Worm (Caenorhabditis elegans) whole organism, mixed stage, embryonic: ENCODE measurements around the gene B0280.7.
"Not testable (repeated sequence)": the region's sequence is repeated elsewhere in the genome, so short reads cannot be mapped to it uniquely, and the experiment has no call there.

ENCODE experiments used
- M03D4.4 ChIP-seq: sonication (generic microtip); optimal IDR thresholded peaks from 2 replicates; lab custom pipeline; 2017; ENCODE audit warnings: mild to moderate bottlenecking, missing genetic modification characterization, missing compliant biosample characterization
- bed-3 ChIP-seq: fragments of 200-800 bp; sonication (Bioruptor generic); optimal IDR thresholded peaks from 3 replicates; lab custom pipeline; 2018; ENCODE audit warnings: mild to moderate bottlenecking, missing genetic modification characterization, moderate library complexity, missing compliant biosample characterization
- ceh-39 ChIP-seq: fragments of 150-350 bp; optimal IDR thresholded peaks from 2 replicates; lab custom pipeline; 2014; ENCODE audit warnings: missing biosample characterization, missing genetic modification characterization
- ceh-43 ChIP-seq: fragments of 200-800 bp; sonication (Bioruptor generic); optimal IDR thresholded peaks from 2 replicates; lab custom pipeline; 2018; ENCODE audit warnings: mild to moderate bottlenecking, missing genetic modification characterization, moderate library complexity, missing compliant biosample characterization
- ceh-83 ChIP-seq: fragments of 200-800 bp; sonication (Bioruptor generic); optimal IDR thresholded peaks from 2 replicates; lab custom pipeline; 2018; ENCODE audit warnings: mild to moderate bottlenecking, missing genetic modification characterization, missing compliant biosample characterization
- ces-1 ChIP-seq: fragments of 150-350 bp; optimal IDR thresholded peaks from 2 replicates; lab custom pipeline; 2014; ENCODE audit warnings: missing biosample characterization, missing genetic modification reagents, missing genetic modification characterization
- cnd-1 ChIP-seq: fragments of 200-800 bp; sonication (Bioruptor generic); optimal IDR thresholded peaks from 2 replicates; lab custom pipeline; 2018; ENCODE audit warnings: mild to moderate bottlenecking, missing genetic modification characterization, missing compliant biosample characterization
- drap-1 ChIP-seq: fragments of 200-800 bp; sonication (Bioruptor generic); optimal IDR thresholded peaks from 3 replicates; lab custom pipeline; 2018; ENCODE audit warnings: mild to moderate bottlenecking, missing genetic modification characterization, missing compliant biosample characterization
- elt-1 ChIP-seq: sonication (generic microtip); optimal IDR thresholded peaks from 2 replicates; lab custom pipeline; 2017; ENCODE audit warnings: missing genetic modification characterization, mild to moderate bottlenecking, missing compliant biosample characterization, antibody characterized with exemption, moderate library complexity, borderline replicate concordance; ENCODE audit not compliant: insufficient read depth
- elt-3 ChIP-seq: fragments of 150-350 bp; optimal IDR thresholded peaks from 2 replicates; lab custom pipeline; 2014; ENCODE audit warnings: missing biosample characterization, missing genetic modification characterization
- flh-1 ChIP-seq: fragments of 200-800 bp; sonication (Bioruptor generic); optimal IDR thresholded peaks from 2 replicates; lab custom pipeline; 2018; ENCODE audit warnings: mild to moderate bottlenecking, missing genetic modification characterization, moderate library complexity, missing compliant biosample characterization
- ham-2 ChIP-seq: fragments of 200-800 bp; sonication (Bioruptor generic); optimal IDR thresholded peaks from 2 replicates; lab custom pipeline; 2018; ENCODE audit warnings: mild to moderate bottlenecking, missing genetic modification characterization, missing compliant biosample characterization
- hlh-1 ChIP-seq: fragments of 150-350 bp; optimal IDR thresholded peaks from 2 replicates; lab custom pipeline; 2014; ENCODE audit warnings: missing biosample characterization, missing genetic modification reagents, missing genetic modification characterization
- lin-13 ChIP-seq: fragments of 150-350 bp; optimal IDR thresholded peaks from 2 replicates; lab custom pipeline; 2014; ENCODE audit warnings: missing biosample characterization, missing genetic modification characterization
- lin-32 ChIP-seq: fragments of 200-800 bp; sonication (Bioruptor generic); optimal IDR thresholded peaks from 2 replicates; lab custom pipeline; 2018; ENCODE audit warnings: mild to moderate bottlenecking, missing genetic modification characterization, missing compliant biosample characterization
- lsy-2 ChIP-seq: fragments of 150-350 bp; optimal IDR thresholded peaks from 2 replicates; lab custom pipeline; 2014; ENCODE audit warnings: missing biosample characterization, missing genetic modification characterization
- mab-5 ChIP-seq: fragments of 150-350 bp; optimal IDR thresholded peaks from 2 replicates; lab custom pipeline; 2014; ENCODE audit warnings: missing biosample characterization, missing genetic modification characterization
- mep-1 ChIP-seq: fragments of 150-350 bp; optimal IDR thresholded peaks from 2 replicates; lab custom pipeline; 2017; ENCODE audit warnings: missing biosample characterization, missing genetic modification reagents, missing genetic modification characterization, inconsistent platforms
- nhr-2 ChIP-seq: fragments of 150-350 bp; optimal IDR thresholded peaks from 2 replicates; lab custom pipeline; 2014; ENCODE audit warnings: missing biosample characterization, missing genetic modification characterization
- nhr-237 ChIP-seq: fragments of 150-350 bp; optimal IDR thresholded peaks from 2 replicates; lab custom pipeline; 2014; ENCODE audit warnings: missing biosample characterization, missing genetic modification characterization
- nhr-28 ChIP-seq: fragments of 150-350 bp; optimal IDR thresholded peaks from 2 replicates; lab custom pipeline; 2014; ENCODE audit warnings: missing biosample characterization, missing genetic modification characterization
- nhr-76 ChIP-seq: sonication (generic microtip); optimal IDR thresholded peaks from 2 replicates; lab custom pipeline; 2017; ENCODE audit warnings: missing biosample characterization, missing genetic modification characterization
- sem-2 ChIP-seq: fragments of 200-800 bp; sonication (Bioruptor generic); optimal IDR thresholded peaks from 2 replicates; lab custom pipeline; 2018; ENCODE audit warnings: mild to moderate bottlenecking, missing genetic modification characterization, missing compliant biosample characterization
- sptf-1 ChIP-seq: sonication (generic microtip); optimal IDR thresholded peaks from 2 replicates; lab custom pipeline; 2017; ENCODE audit warnings: mild to moderate bottlenecking, missing genetic modification characterization, moderate library complexity, missing compliant biosample characterization
- unc-120 ChIP-seq: sonication (generic microtip); optimal IDR thresholded peaks from 2 replicates; lab custom pipeline; 2017; ENCODE audit warnings: missing genetic modification characterization, missing compliant biosample characterization; ENCODE audit not compliant: poor library complexity, severe bottlenecking
- unc-39 ChIP-seq: fragments of 150-350 bp; optimal IDR thresholded peaks from 2 replicates; lab custom pipeline; 2014; ENCODE audit warnings: missing biosample characterization, missing genetic modification characterization
- unc-62 ChIP-seq: fragments of 150-350 bp; optimal IDR thresholded peaks from 2 replicates; lab custom pipeline; 2014; ENCODE audit warnings: missing biosample characterization, missing genetic modification reagents, missing genetic modification characterization
- ztf-11 ChIP-seq: fragments of 150-350 bp; optimal IDR thresholded peaks from 2 replicates; lab custom pipeline; 2014; ENCODE audit warnings: missing biosample characterization, missing genetic modification characterization

B0280.7 gene

DNA sequence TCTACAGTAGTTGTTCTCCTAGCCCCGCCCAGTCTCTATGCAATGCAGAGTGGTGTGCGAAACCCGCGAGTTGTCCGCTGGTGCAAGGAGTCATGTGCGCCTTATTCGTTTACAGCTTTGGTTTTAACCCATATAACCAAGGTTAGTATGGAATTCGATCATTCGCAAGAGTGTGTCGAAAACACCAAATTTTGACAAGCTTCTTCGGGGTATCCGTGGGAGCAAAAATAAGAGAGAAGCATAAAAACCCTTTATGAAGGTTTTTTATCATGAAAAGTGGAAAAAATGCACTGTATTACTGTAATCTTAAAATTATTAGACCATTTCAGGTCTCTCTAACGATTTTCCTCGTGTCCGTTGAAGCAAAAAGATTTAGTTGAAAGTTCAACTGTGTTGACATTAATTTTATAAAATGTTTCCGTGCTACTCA, 30.5 kb upstream of the B0280.7 start:
- no peak for TF ChIP-seq bed-3 (GFP tag; lab: Kevin White, UChicago)
- peak; percentile 5 for TF ChIP-seq ces-1 (GFP tag; lab: Kevin White, UChicago)
- TF ChIP-seq, all 35 proteins: peak for 1

DNA sequence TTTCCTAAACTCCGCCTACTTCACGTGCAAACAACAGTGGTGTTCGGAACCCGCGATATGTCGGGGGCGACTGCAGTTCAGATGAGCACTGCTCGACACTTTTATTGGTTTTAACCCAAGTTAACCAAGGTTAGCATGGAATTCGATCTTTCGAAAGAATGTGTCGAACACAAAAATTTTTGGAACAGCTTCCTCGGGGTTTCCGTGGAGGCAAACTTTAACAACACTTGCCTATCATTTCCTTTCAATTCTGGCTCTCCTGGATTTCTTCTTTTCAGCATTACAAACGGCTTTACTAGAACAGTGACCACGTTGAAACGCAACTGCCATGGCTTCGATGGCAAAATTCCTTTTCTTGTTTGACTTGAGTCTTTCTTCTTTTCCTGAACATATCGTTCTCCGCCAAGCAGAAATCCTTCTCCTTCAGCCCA, 29.6 kb upstream of the B0280.7 start:
- TF ChIP-seq nhr-237 (tag; lab: Kevin White, UChicago): no peak
- TF ChIP-seq ztf-11 (tag; lab: Kevin White, UChicago): no peak
- peak; percentile 19 for TF ChIP-seq hlh-1 (tag; lab: Kevin White, UChicago)
- no peak for TF ChIP-seq elt-3 (tag; lab: Kevin White, UChicago)
- TF ChIP-seq sem-2 (GFP tag; lab: Kevin White, UChicago): no peak
- no peak for TF ChIP-seq lin-13 (tag; lab: Kevin White, UChicago)

DNA sequence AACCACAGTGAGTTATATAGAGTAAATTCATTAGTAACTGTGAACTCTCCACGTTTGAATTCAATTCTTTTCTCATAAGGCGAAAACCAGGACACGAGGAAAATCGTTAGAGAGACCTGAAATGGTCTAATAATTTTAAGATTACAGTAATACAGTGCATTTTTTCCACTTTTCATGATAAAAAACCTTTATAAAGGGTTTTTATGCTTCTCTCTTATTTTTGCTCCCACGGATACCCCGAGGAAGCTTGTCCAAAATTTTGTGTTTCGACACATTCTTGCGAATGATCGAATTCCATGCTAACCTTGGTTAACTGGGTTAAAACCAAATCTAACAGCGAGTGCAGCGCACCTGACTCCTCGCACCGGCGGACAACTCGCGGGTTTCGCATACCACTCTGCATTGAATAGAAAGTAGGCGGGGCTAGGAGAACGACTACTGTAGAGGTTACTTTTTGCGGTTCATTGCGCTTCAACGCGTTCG, 28.6 kb upstream of the B0280.7 start:
- TF ChIP-seq elt-1 (tag; lab: Kevin White, UChicago): no peak
- TF ChIP-seq nhr-76 (tag; lab: Kevin White, UChicago): no peak
- peak; percentile 74 for TF ChIP-seq ceh-83 (GFP tag; lab: Kevin White, UChicago)

DNA sequence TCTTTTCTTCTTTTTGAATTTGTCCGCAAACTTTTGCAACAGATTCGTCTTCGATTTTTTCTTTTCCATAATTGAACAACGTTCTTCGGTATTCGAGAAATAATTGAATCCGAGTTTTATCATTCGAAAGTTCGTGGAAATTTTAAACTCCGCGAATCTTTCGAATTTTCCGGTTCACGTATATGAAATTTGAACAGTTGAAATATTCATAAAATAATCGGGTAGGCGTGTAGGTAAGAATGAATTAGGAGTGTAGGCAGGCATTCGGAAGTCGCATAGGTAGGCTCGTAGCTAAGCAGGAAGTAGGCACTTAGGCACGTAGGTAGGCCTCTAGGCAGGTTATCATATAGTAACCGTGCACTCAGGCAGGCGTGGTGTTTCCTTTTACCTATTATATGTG, 26.5 kb upstream of the B0280.7 start, which contains the start of gene B0280.11:
B0280.11 (minus strand) TSS at position 101 of the 400 bp plus-strand sequence.
- TF ChIP-seq flh-1 (GFP tag; lab: Kevin White, UChicago) (no peak), unc-120 (tag; lab: Kevin White, UChicago) (no peak), unc-39 (no peak)

DNA sequence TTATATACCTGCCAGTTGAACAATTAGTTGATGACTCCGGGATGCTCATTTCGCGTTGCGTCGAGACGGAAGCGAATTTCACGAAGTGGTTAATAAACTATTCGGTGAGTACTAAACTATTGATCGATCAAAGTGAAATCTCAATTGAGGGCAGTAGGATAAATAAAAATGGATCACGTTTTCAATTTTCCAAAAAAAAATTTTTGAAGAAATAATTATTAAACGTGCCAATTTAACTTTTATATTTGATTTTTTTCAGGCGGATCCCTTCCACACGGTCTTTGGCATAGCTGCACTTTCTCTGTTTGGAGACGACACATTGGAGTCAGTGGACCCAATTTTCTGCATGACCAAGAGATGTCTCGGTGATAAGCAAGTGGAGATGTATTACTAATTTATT, 24.3 kb upstream of the B0280.7 start, which contains the start of gene B0280.17:
B0280.17 (minus strand) TSS at position 101 of the 400 bp plus-strand sequence.
- TF ChIP-seq unc-120 (tag; lab: Kevin White, UChicago) (no peak), unc-62 (no peak), ceh-43 (GFP tag; lab: Kevin White, UChicago) (no peak), drap-1 (GFP tag; lab: Kevin White, UChicago) (no peak), cnd-1 (tag; lab: Kevin White, UChicago) (no peak), nhr-28 (tag; lab: Kevin White, UChicago) (no peak), nhr-2 (tag; lab: Kevin White, UChicago) (no peak), ceh-83 (GFP tag; lab: Kevin White, UChicago) (no peak), lin-32 (no peak), mep-1 (tag; lab: Kevin White, UChicago) (no peak), ces-1 (GFP tag; lab: Kevin White, UChicago) (no peak)

DNA sequence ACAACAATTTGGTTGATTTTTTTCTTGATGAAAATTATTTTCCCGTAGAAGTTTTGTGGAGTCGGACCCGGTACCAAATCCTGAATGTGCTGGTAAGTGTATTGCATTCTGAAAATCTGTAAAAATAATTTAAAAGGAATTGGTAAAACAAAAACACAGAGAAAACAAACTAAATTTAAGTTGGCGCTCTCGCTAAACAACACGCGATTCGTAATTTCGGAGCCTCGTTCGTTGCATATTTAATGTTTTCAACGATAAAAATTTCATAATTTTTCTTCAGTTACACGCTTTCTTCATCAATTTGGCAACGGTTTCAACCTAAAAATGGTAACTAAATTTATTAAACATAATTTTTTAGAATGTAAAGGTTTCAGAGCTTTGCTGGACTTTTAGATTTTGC, 21.9 kb upstream of the B0280.7 start, which contains the start of the genes pot-1 and ggtb-1:
pot-1 (minus strand) TSS at position 120 of the 400 bp plus-strand sequence.
ggtb-1 (plus strand) TSS at position 208 of the 400 bp plus-strand sequence.
- TF ChIP-seq ces-1 (GFP tag; lab: Kevin White, UChicago): peak; percentile 27
- TF ChIP-seq lsy-2 (tag; lab: Kevin White, UChicago): no peak

DNA sequence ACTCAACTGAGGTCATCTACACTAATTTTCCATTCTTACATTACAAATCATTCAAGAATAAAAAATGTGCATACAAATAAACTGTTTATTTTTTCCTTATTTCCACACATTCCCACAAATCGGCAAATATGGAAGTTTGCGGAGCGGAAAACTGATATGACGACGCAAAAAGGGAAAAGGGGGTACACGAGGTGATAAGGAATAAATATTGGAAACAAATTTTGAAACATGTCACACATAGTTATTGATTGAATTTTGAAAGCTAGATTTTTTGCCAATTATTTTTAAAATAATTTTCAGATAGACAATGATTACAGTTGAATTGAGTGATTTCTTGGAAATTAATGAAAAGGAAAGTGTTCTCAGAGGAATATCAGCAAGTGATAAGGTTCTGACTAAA, 16.9 kb upstream of the B0280.7 start, which contains the start of gene viro-2:
viro-2 (plus strand) TSS at position 301 of the 400 bp plus-strand sequence.
- TF ChIP-seq hlh-1 (tag; lab: Kevin White, UChicago); lin-32; mab-5 (tag; lab: Kevin White, UChicago): not testable (repeated sequence)

DNA sequence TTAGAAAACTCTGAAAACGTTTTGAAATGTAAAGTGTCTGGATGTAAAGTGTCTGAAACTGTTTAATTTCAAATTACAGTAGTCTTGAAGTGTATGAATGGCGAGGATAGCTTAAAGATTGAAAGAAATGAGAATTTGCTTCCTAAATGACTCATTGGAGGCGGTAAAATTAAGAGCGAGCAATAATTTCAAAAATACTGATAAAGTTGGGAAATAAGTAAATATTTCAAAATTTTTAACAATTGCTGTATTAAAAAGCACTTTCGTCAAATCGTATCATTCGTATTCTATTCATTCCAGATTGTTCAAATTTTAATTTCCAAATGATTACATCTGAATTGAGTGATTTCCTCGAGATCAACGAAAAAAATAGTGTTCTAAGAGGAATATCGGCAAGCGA, 12.7 kb upstream of the B0280.7 start, which contains the start of gene B0280.2:
B0280.2 (plus strand) TSS at position 301 of the 400 bp plus-strand sequence.
- TF ChIP-seq nhr-2 (tag; lab: Kevin White, UChicago) (no peak), M03D4.4 (tag; lab: Kevin White, UChicago) (no peak), ham-2 (GFP tag; lab: Kevin White, UChicago) (no peak), ceh-43 (GFP tag; lab: Kevin White, UChicago) (no peak), ztf-11 (tag; lab: Kevin White, UChicago) (no peak), mep-1 (tag; lab: Kevin White, UChicago) (no peak), unc-120 (tag; lab: Kevin White, UChicago) (no peak), ceh-39 (tag; lab: Kevin White, UChicago) (no peak), cnd-1 (tag; lab: Kevin White, UChicago) (no peak), sptf-1 (no peak), mab-5 (tag; lab: Kevin White, UChicago) (no peak), lin-13 (tag; lab: Kevin White, UChicago) (no peak)
- TF ChIP-seq, all 35 proteins: peak for 0
